Fruit fly (Drosophila melanogaster) whole organism, adult: ENCODE results near the gene Jon65Aii.

ENCODE experiments used
- CG11617 ChIP-seq: fragments of 200-800 bp; sonication (Bioruptor generic); optimal IDR thresholded peaks from 2 replicates; lab custom pipeline; 2017; ENCODE audit warnings: mild to moderate bottlenecking, missing biosample characterization, missing genetic modification reagents, missing genetic modification characterization
- ovo ChIP-seq: fragments of 200-800 bp; sonication (Bioruptor generic); optimal IDR thresholded peaks from 2 replicates; lab custom pipeline; 2016; ENCODE audit warnings: missing biosample characterization, missing genetic modification characterization
- pad ChIP-seq: fragments of 200-800 bp; sonication (Bioruptor generic); optimal IDR thresholded peaks from 3 replicates; lab custom pipeline; 2017; ENCODE audit warnings: missing biosample characterization, missing genetic modification characterization, mild to moderate bottlenecking, moderate library complexity, missing genetic modification reagents

dm6 chr3L:6071454-6072189 is 19.5 kb downstream of the Jon65Aii start, which contains the start of gene CG6602:
- TF ChIP-seq CG11617 (GFP tag; lab: Kevin White, UChicago), result peak; percentile 2
- no peak for TF ChIP-seq ovo (GFP tag; lab: Kevin White, UChicago)
- TF ChIP-seq pad (GFP tag; lab: Kevin White, UChicago), result peak; percentile 30
